Fruit fly (Drosophila melanogaster) whole organism, wandering third instar larva: ENCODE data around the gene Rac2.

ENCODE experiments used
- Abd-B ChIP-seq: fragments of >200 bp; optimal IDR thresholded peaks from 2 replicates; lab custom pipeline; 2017; ENCODE audit warnings: missing biosample characterization, missing genetic modification characterization
- CG32264 ChIP-seq: fragments of 200-800 bp; sonication (Bioruptor generic); optimal IDR thresholded peaks from 2 replicates; lab custom pipeline; 2016; ENCODE audit warnings: missing biosample characterization, missing genetic modification characterization
- CrebA ChIP-seq: fragments of 200-800 bp; sonication (Bioruptor generic); optimal IDR thresholded peaks from 2 replicates; lab custom pipeline; 2016; ENCODE audit warnings: missing biosample characterization, mild to moderate bottlenecking, missing genetic modification characterization, borderline replicate concordance
- Dfd ChIP-seq: fragments of >200 bp; optimal IDR thresholded peaks from 2 replicates; lab custom pipeline; 2017; ENCODE audit warnings: missing biosample characterization, missing genetic modification characterization
- HLH106 ChIP-seq: fragments of 200-800 bp; optimal IDR thresholded peaks from 3 replicates; lab custom pipeline; 2019; ENCODE audit warnings: missing biosample characterization, mild to moderate bottlenecking, missing genetic modification characterization, moderate library complexity
- Hr78 ChIP-seq: fragments of >200 bp; optimal IDR thresholded peaks from 2 replicates; lab custom pipeline; 2017; ENCODE audit warnings: missing biosample characterization, missing genetic modification characterization
- Mio ChIP-seq: sonication (Bioruptor generic); optimal IDR thresholded peaks from 2 replicates; lab custom pipeline; 2016; ENCODE audit warnings: missing biosample characterization, missing genetic modification characterization
- Myc ChIP-seq: fragments of >200 bp; optimal IDR thresholded peaks from 2 replicates; lab custom pipeline; 2017
- N ChIP-seq: fragments of >200 bp; optimal IDR thresholded peaks from 2 replicates; lab custom pipeline; 2018; ENCODE audit warnings: missing biosample characterization, missing external identifiers, missing genetic modification characterization
- OdsH ChIP-seq: fragments of 200-800 bp; sonication (Bioruptor generic); optimal IDR thresholded peaks from 2 replicates; lab custom pipeline; 2016; ENCODE audit warnings: missing biosample characterization, mild to moderate bottlenecking, missing genetic modification characterization
- Rel ChIP-seq, 2 experiments: fragments of 200-800 bp; sonication (Bioruptor generic) in 1 of 2; optimal IDR thresholded peaks; 2 replicates in 1 of 2; 3 replicates in 1 of 2; lab custom pipeline; 2016 to 2019; ENCODE audit warnings: mild to moderate bottlenecking in 2 of 2, missing biosample characterization in 2 of 2, missing genetic modification characterization in 2 of 2, moderate library complexity in 1 of 2
- Sp1 ChIP-seq: fragments of 200-800 bp; sonication (Bioruptor generic); optimal IDR thresholded peaks from 3 replicates; lab custom pipeline; 2019; ENCODE audit warnings: missing biosample characterization, mild to moderate bottlenecking, missing genetic modification characterization, moderate library complexity
- jim ChIP-seq: fragments of 175-275, 200-325 bp; sonication (Bioruptor generic); optimal IDR thresholded peaks from 2 replicates; lab custom pipeline; 2016; ENCODE audit warnings: missing biosample characterization, mild to moderate bottlenecking, missing genetic modification characterization

- no peak for TF ChIP-seq N (GFP tag; lab: Kevin White, UChicago)
- no peak for TF ChIP-seq Hr78
- no peak for TF ChIP-seq Myc
- no peak for TF ChIP-seq Mio (GFP tag; lab: Kevin White, UChicago)
- TF ChIP-seq Dfd (GFP tag; lab: Kevin White, UChicago) = no peak
- no peak for TF ChIP-seq Sp1 (GFP tag; lab: Kevin White, UChicago)
- no peak for TF ChIP-seq HLH106 (tag; lab: Kevin White, UChicago)
- no peak for TF ChIP-seq jim (GFP tag; lab: Kevin White, UChicago)
- no peak for TF ChIP-seq CG32264
- no peak for TF ChIP-seq OdsH (GFP tag; lab: Kevin White, UChicago)
- no peak for TF ChIP-seq CrebA (GFP tag; lab: Kevin White, UChicago)
- TF ChIP-seq Rel (GFP tag; optimal IDR thresholded peaks at IDR 0.05; lab: Kevin White, UChicago) = no peak
- no peak for TF ChIP-seq Rel (tag; optimal IDR thresholded peaks at IDR 0.05; lab: Kevin White, UChicago)
- TF ChIP-seq Abd-B (GFP tag; lab: Kevin White, UChicago) = no peak
Observed at dm6 chr3L:7422578-7422977, 12.4 kb downstream of the Rac2 start.
